Fruit fly (Drosophila melanogaster): ENCODE measurements around the gene Nubp2.
A peak's percentile ranks its signal among the peaks of the same experiment; 100 is the strongest.

Nubp2 gene

DNA sequence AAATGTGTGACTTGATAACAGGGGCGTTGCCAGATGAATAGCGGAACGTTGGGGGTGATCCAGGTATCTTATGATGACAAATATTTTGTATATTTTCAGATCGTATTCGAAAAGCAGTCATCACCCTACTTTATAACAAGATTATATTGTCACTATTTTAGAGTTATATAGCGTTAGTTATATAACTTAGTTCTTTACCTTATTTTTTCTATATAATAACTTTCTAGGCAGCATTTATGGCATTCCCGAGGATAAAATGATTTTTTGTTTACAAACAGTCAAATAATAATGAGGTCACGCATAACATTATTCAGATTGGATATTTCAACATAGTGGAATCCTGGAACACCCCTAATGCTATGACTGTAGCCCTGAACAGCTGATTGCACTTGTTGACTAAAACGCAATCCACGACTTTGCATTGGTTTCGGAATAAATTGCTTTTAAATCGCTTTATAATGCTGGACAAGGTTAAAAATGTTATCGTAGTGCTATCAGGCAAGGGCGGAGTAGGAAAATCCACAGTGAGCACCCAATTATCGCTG lies at the start of gene Nubp2 (continued):
- TF ChIP-seq org-1 (GFP tag; optimal IDR thresholded peaks at IDR 0.05) (peak; percentile 81), Hsf (GFP tag; optimal IDR thresholded peaks at IDR 0.05) (peak; percentile 98), CG32532 (GFP tag; IDR thresholded peaks at IDR 0.05) (peak; percentile 94), esg (GFP tag; conservative IDR thresholded peaks at IDR 0.05) (peak; percentile 93), fd64A (GFP tag; optimal IDR thresholded peaks at IDR 0.05) (peak; percentile 47), CG30020 (tag; optimal IDR thresholded peaks at IDR 0.05) (peak; percentile 91), Sox100B (GFP tag; optimal IDR thresholded peaks at IDR 0.05) (peak; percentile 94), Oli (tag; optimal IDR thresholded peaks at IDR 0.05) (peak; percentile 95), CG11696 (GFP tag; IDR thresholded peaks at IDR 0.05) (peak; percentile 73), kah (GFP tag; optimal IDR thresholded peaks at IDR 0.05) (peak; percentile 89), Ssrp (tag; optimal IDR thresholded peaks at IDR 0.05) (peak; percentile 97), CG4854 (GFP tag; optimal IDR thresholded peaks at IDR 0.05) (peak; percentile 87), lmd (GFP tag; IDR thresholded peaks at IDR 0.05) (peak; percentile 96), croc (GFP tag; conservative IDR thresholded peaks at IDR 0.05) (peak; percentile 93), CG43689 (GFP tag; IDR thresholded peaks at IDR 0.05) (peak; percentile 73), CG4617 (GFP tag; optimal IDR thresholded peaks at IDR 0.05; ENCODE audit: borderline replicate concordance) (peak; percentile 94), CG13894 (tag; optimal IDR thresholded peaks at IDR 0.05) (peak; percentile 95), NC2α (GFP tag; optimal IDR thresholded peaks at IDR 0.05) (peak; percentile 85), CG3065 (GFP tag; optimal IDR thresholded peaks at IDR 0.05) (peak; percentile 93), pzg (GFP tag; optimal IDR thresholded peaks at IDR 0.05) (peak; percentile 65), crc (GFP tag; optimal IDR thresholded peaks at IDR 0.05) (peak; percentile 76), jigr1 (GFP tag; IDR thresholded peaks at IDR 0.05) (peak; percentile 79; the same call in 2 of the 3 replicates), CG11398 (GFP tag; optimal IDR thresholded peaks at IDR 0.05) (peak; percentile 70), Xrp1 (GFP tag; IDR thresholded peaks at IDR 0.05) (peak; percentile 95), gsb (GFP tag; IDR thresholded peaks at IDR 0.05) (peak; percentile 86), Drgx (GFP tag; IDR thresholded peaks at IDR 0.05) (peak; percentile 83), sug (tag; optimal IDR thresholded peaks at IDR 0.05) (peak; percentile 97), CG6272 (GFP tag; IDR thresholded peaks at IDR 0.05) (peak; percentile 92), CG14860 (GFP tag; IDR thresholded peaks at IDR 0.05; ENCODE audit: partially characterized antibody) (no peak), CG7963 (GFP tag; IDR thresholded peaks at IDR 0.05; ENCODE audit: partially characterized antibody) (no peak), sens (GFP tag) (peak; percentile 99), CG2202 (tag; optimal IDR thresholded peaks at IDR 0.05) (peak; percentile 81), Mad (GFP tag; optimal IDR thresholded peaks at IDR 0.05) (peak; percentile 95), ab (GFP tag; optimal IDR thresholded peaks at IDR 0.05) (peak; percentile 73), vfl (GFP tag; optimal IDR thresholded peaks at IDR 0.05) (peak; percentile 95), CG8924 (tag; optimal IDR thresholded peaks at IDR 0.05) (peak; percentile 97), pb (GFP tag; optimal IDR thresholded peaks at IDR 0.05) (peak; percentile 74), h (optimal IDR thresholded peaks at IDR 0.05) (no peak), psq (GFP tag; optimal IDR thresholded peaks at IDR 0.05) (peak; percentile 85), Nf-YB (GFP tag; optimal IDR thresholded peaks at IDR 0.05) (peak; percentile 90), sr (GFP tag; IDR thresholded peaks at IDR 0.05) (peak; percentile 48; the same call in 1 of the 3 replicates), fd96Cb (tag; optimal IDR thresholded peaks at IDR 0.05) (peak; percentile 95), p53 (GFP tag; optimal IDR thresholded peaks at IDR 0.05) (peak; percentile 77), CG7271 (tag; optimal IDR thresholded peaks at IDR 0.05) (peak; percentile 78), ci (GFP tag; IDR thresholded peaks at IDR 0.05) (peak; percentile 87), chm (GFP tag; IDR thresholded peaks at IDR 0.05) (peak; percentile 84), Lpt (GFP tag; optimal IDR thresholded peaks at IDR 0.05) (no peak), Gug (GFP tag; IDR thresholded peaks at IDR 0.05) (peak; percentile 88), bowl (GFP tag; IDR thresholded peaks at IDR 0.05) (peak; percentile 61; the same call in 1 of the 2 replicates), sna (GFP tag; IDR thresholded peaks at IDR 0.05; ENCODE audit: partially characterized antibody) (0 out of 2 replicates have a peak, but pooled peaks have one; percentile 6), HmgD (GFP tag; optimal IDR thresholded peaks at IDR 0.05) (peak; percentile 40), ara (GFP tag; IDR thresholded peaks at IDR 0.05) (peak; percentile 68)

Measured in whole organism, embryonic.